Fruit fly (Drosophila melanogaster): ENCODE results near the gene CG7992.
A peak's percentile ranks its signal among the peaks of the same experiment; 100 is the strongest.

Gene CG7992

DNA sequence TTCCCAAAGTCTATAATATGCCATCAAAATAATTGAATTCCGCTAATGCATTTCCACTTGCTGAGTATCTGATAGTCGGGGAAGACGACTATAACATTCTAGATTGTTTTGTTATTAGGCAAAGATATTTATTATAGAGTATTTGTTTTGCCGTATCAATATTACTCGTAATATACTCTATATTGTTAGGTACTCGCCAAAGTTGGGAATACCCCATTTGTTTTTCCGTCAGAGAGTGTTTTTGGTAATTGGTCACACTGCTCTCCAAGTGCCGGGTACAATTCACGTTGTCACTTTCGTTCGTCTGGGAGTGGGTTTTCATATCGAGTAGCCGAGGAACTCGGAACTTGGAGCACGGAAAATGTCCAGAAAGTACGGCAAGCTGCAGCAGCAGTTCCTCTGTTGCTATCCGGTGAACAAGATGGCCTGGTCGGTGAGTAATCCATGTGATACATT, 3.6 kb downstream of the CG7992 start, which contains the start of gene CG7889 (continued):
- no peak for TF ChIP-seq gsb (GFP tag; IDR thresholded peaks at IDR 0.05)
- peak; percentile 22 for TF ChIP-seq CG1233 (GFP tag; optimal IDR thresholded peaks at IDR 0.05)
- peak; percentile 30 for TF ChIP-seq BtbVII (GFP tag; optimal IDR thresholded peaks at IDR 0.05)
- no peak for TF ChIP-seq sqz (GFP tag; optimal IDR thresholded peaks at IDR 0.05)
- TF ChIP-seq MBD-R2 (GFP tag; IDR thresholded peaks at IDR 0.05) = peak; percentile 73
- peak; percentile 52 for TF ChIP-seq CG9797 (GFP tag; optimal IDR thresholded peaks at IDR 0.05)
- TF ChIP-seq exex (tag; optimal IDR thresholded peaks at IDR 0.05) = no peak
- peak; percentile 11; the same call in 1 of the 2 replicates for TF ChIP-seq CG13287 (GFP tag; IDR thresholded peaks at IDR 0.05; ENCODE audit: partially characterized antibody)
- TF ChIP-seq CG4360 (GFP tag; IDR thresholded peaks at IDR 0.05) = no peak
- TF ChIP-seq insv (GFP tag; optimal IDR thresholded peaks at IDR 0.05) = no peak
- no peak for TF ChIP-seq bbx (GFP tag; IDR thresholded peaks at IDR 0.05; ENCODE audit: partially characterized antibody)
- peak in 1 of 2 experiments; percentile 41 for TF ChIP-seq Pdp1 (GFP tag; optimal IDR thresholded peaks at IDR 0.05)
- no peak for TF ChIP-seq Tbp (GFP tag; optimal IDR thresholded peaks at IDR 0.05)
- TF ChIP-seq MTF-1 (GFP tag; optimal IDR thresholded peaks at IDR 0.05; ENCODE audit: borderline replicate concordance) = no peak
- peak; percentile 99 for TF ChIP-seq kah (GFP tag; optimal IDR thresholded peaks at IDR 0.05)
- TF ChIP-seq bab2 (GFP tag; optimal IDR thresholded peaks at IDR 0.05) = peak; percentile 20
- no peak for TF ChIP-seq CG2116 (GFP tag; optimal IDR thresholded peaks at IDR 0.05)
- peak; percentile 6 for TF ChIP-seq CG30403 (GFP tag; optimal IDR thresholded peaks at IDR 0.05)
- TF ChIP-seq eyg (GFP tag; optimal IDR thresholded peaks at IDR 0.05) = no peak
- peak; percentile 2 for TF ChIP-seq CG12659 (GFP tag; optimal IDR thresholded peaks at IDR 0.05)
- TF ChIP-seq az2 (GFP tag; optimal IDR thresholded peaks at IDR 0.05) = no peak
- no peak for TF ChIP-seq nau (GFP tag; optimal IDR thresholded peaks at IDR 0.05)
- TF ChIP-seq CG14965 (GFP tag; optimal IDR thresholded peaks at IDR 0.05; ENCODE audit: borderline replicate concordance) = no peak
- peak; percentile 61 for TF ChIP-seq CG2678 (tag; optimal IDR thresholded peaks at IDR 0.05)
- TF ChIP-seq Dip3 (GFP tag; optimal IDR thresholded peaks at IDR 0.05) = peak; percentile 33
- no peak for TF ChIP-seq CG32767 (GFP tag; IDR thresholded peaks at IDR 0.05)
- TF ChIP-seq Max (GFP tag; optimal IDR thresholded peaks at IDR 0.05) = peak; percentile 39

dm6 chrX:19241790-19242373, 5.2 kb downstream of the CG7992 start, which contains the start of gene CG14196:
Gene CG14196, minus strand, starts transcription at chrX:19241840.
- TF ChIP-seq zfh1 (GFP tag; IDR thresholded peaks at IDR 0.05) (no peak), YL-1 (GFP tag; optimal IDR thresholded peaks at IDR 0.05) (no peak), D19B (GFP tag; optimal IDR thresholded peaks at IDR 0.05) (peak; percentile 37), dan (GFP tag; IDR thresholded peaks at IDR 0.05) (no peak), aop (GFP tag; IDR thresholded peaks at IDR 0.05) (no peak), fd96Cb (tag; optimal IDR thresholded peaks at IDR 0.05) (no peak), Ptx1 (GFP tag; IDR thresholded peaks at IDR 0.05) (no peak), CG4360 (GFP tag; IDR thresholded peaks at IDR 0.05) (no peak), ems (GFP tag; optimal IDR thresholded peaks at IDR 0.05) (no peak), run (tag; optimal IDR thresholded peaks at IDR 0.05) (no peak), HmgZ (tag; optimal IDR thresholded peaks at IDR 0.05) (peak; percentile 19), CG16863 (GFP tag; optimal IDR thresholded peaks at IDR 0.05) (no peak), CG7556 (GFP tag; optimal IDR thresholded peaks at IDR 0.05) (no peak), ro (GFP tag; IDR thresholded peaks at IDR 0.05) (no peak), CG34422 (GFP tag; IDR thresholded peaks at IDR 0.05) (no peak), CG1603 (tag; optimal IDR thresholded peaks at IDR 0.05) (peak; percentile 2), unc-4 (GFP tag; IDR thresholded peaks at IDR 0.05; ENCODE audit: partially characterized antibody) (no peak), CG3281 (GFP tag; optimal IDR thresholded peaks at IDR 0.05) (peak; percentile 6), sens-2 (GFP tag; IDR thresholded peaks at IDR 0.05) (no peak), CG14050 (GFP tag; IDR thresholded peaks at IDR 0.05) (no peak), Taf1 (GFP tag; IDR thresholded peaks at IDR 0.05) (no peak), bab2 (GFP tag; optimal IDR thresholded peaks at IDR 0.05) (no peak), Pdp1 (GFP tag; optimal IDR thresholded peaks at IDR 0.05) (peak in 1 of 2 experiments; percentile 56), tll (GFP tag; optimal IDR thresholded peaks at IDR 0.05) (no peak), crp (GFP tag; optimal IDR thresholded peaks at IDR 0.05) (no peak), sens (GFP tag) (peak; percentile 66)
